Fruit fly (Drosophila melanogaster): ENCODE results near the gene CG9981.

DNA sequence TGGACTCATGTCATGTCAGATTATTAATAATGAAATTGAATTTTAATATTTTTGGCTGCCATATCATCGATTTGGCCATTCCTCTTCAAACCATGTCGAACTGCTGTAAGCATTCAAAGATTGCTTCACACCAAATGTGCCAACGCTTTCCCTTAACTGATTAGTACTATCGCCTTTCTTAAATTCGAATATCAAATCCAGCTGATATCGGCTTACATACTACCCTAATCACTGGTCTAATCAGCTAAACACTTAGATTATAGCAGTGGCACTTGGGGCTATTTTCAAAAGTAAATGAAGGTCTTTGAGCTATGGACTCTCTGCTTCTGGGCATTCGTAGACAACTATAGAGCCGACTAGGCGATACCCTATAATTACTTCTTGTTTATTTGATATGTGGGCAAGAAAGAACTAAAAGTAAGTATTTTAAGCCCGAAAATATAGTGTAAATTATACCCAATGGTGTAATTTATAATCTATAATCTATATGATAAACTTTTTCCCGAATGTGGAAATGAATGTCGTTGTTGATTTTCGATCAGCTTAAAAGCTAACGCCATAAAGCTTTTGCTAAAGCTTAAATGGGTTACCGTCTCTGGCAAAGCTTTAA lies 1.0 kb downstream of the CG9981 start:
- no peak for TF ChIP-seq CG8478 (optimal IDR thresholded peaks at IDR 0.05)
- no peak for TF ChIP-seq CTCF (optimal IDR thresholded peaks at IDR 0.05)
